Worm (Caenorhabditis elegans) whole organism, L4/young adult: ENCODE results near the gene trpp-11.

ENCODE experiments used
- W03F9.2 ChIP-seq: fragments of 150-350 bp; optimal IDR thresholded peaks from 2 replicates; lab custom pipeline; 2014; ENCODE audit warnings: missing biosample characterization, missing genetic modification characterization
- dao-5 ChIP-seq: sonication (generic microtip); optimal IDR thresholded peaks from 2 replicates; lab custom pipeline; 2016; ENCODE audit warnings: missing genotype, missing genetic modification characterization, moderate library complexity, missing compliant biosample characterization
- him-1 ChIP-seq: sonication (generic microtip); optimal IDR thresholded peaks from 2 replicates; lab custom pipeline; 2016; ENCODE audit warnings: missing genotype, missing genetic modification reagents, missing genetic modification characterization, missing compliant biosample characterization

ce11 chrIII:754371-754770 is 40.6 kb upstream of the trpp-11 start:
- TF ChIP-seq him-1 (no peak), W03F9.2 (no peak), dao-5 (no peak)
